Fruit fly (Drosophila melanogaster) whole organism: ENCODE data around the gene lectin-24A.

Experiments
- CG8478 ChIP-seq: fragments of >200 bp; optimal IDR thresholded peaks from 2 replicates; lab custom pipeline; 2018; ENCODE audit warnings: inconsistent platforms
- psq ChIP-seq: fragments of >200 bp; optimal IDR thresholded peaks from 2 replicates; lab custom pipeline; 2017
- usp ChIP-seq: fragments of >200 bp; optimal IDR thresholded peaks from 2 replicates; lab custom pipeline; 2017; ENCODE audit warnings: missing biosample characterization, missing genetic modification characterization, mixed read lengths

DNA sequence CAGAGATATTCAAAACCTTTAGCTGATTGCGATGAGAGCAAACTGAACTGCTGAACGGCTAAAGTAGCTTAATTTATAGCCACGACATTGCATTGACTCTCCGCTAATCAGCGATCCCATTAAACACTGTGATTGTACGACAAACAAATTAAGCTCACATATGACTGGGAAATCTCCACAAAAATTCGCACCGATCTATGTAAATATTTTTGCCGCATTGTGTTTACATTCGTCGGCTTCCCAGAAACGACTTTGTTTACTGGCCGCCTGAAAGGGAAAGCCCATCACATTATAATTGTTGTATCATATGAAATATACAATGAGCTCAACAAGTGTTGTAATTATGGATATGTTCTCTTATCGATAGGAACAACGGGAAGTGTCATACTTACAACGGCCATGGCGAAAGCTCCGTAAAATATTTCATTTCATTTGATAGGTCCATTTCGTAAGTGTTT is 22.2 kb downstream of the lectin-24A start, which contains the start of gene CG16713:
- TF ChIP-seq psq (lab: Kevin White, UChicago) = no peak
- no peak for TF ChIP-seq usp (GFP tag; lab: Kevin White, UChicago)
- no peak for TF ChIP-seq CG8478 (lab: Kevin White, UChicago)
